Worm (Caenorhabditis elegans) whole organism, L2 larva: ENCODE measurements around the gene srpa-72.

Experiments
- F13H6.1 ChIP-seq: sonication (generic microtip); optimal IDR thresholded peaks from 2 replicates; lab custom pipeline; 2016; ENCODE audit warnings: missing genetic modification characterization, missing compliant biosample characterization
- R02D3.7 ChIP-seq: fragments of 150-350 bp; optimal IDR thresholded peaks from 2 replicates; lab custom pipeline; 2014; ENCODE audit warnings: missing biosample characterization, missing genetic modification characterization
- blmp-1 ChIP-seq: sonication (generic microtip); optimal IDR thresholded peaks from 2 replicates; lab custom pipeline; 2017; ENCODE audit warnings: missing genetic modification characterization, mild to moderate bottlenecking, missing compliant biosample characterization, antibody characterized with exemption, moderate library complexity; ENCODE audit not compliant: insufficient read depth
- ceh-16 ChIP-seq: fragments of 150-350 bp; optimal IDR thresholded peaks from 2 replicates; lab custom pipeline; 2014; ENCODE audit warnings: missing biosample characterization, missing genetic modification characterization
- ceh-82 ChIP-seq: fragments of 150-350 bp; optimal IDR thresholded peaks from 2 replicates; lab custom pipeline; 2014; ENCODE audit warnings: missing biosample characterization, missing genetic modification characterization
- gmeb-1 ChIP-seq: fragments of 150-350 bp; optimal IDR thresholded peaks from 2 replicates; lab custom pipeline; 2014; ENCODE audit warnings: missing biosample characterization, missing genetic modification characterization
- lsy-2 ChIP-seq, 2 experiments: fragments of 150-350 bp in 1 of 2; sonication (generic microtip) in 1 of 2; optimal IDR thresholded peaks; 2 replicates each; lab custom pipeline; 2014 to 2017; ENCODE audit warnings: missing biosample characterization in 2 of 2, missing genetic modification characterization in 2 of 2
- mab-5 ChIP-seq: fragments of 150-350 bp; optimal IDR thresholded peaks from 2 replicates; lab custom pipeline; 2014; ENCODE audit warnings: missing biosample characterization, missing genetic modification characterization
- nhr-11 ChIP-seq: fragments of 150-350 bp; optimal IDR thresholded peaks from 2 replicates; lab custom pipeline; 2014; ENCODE audit warnings: missing biosample characterization, missing genetic modification characterization
- nhr-129 ChIP-seq: fragments of 150-350 bp; optimal IDR thresholded peaks from 2 replicates; lab custom pipeline; 2014; ENCODE audit warnings: missing biosample characterization, missing genetic modification characterization
- nhr-237 ChIP-seq: fragments of 150-350 bp; optimal IDR thresholded peaks from 2 replicates; lab custom pipeline; 2014; ENCODE audit warnings: missing biosample characterization, missing genetic modification characterization
- nhr-77 ChIP-seq: fragments of 150-350 bp; optimal IDR thresholded peaks from 2 replicates; lab custom pipeline; 2014; ENCODE audit warnings: missing biosample characterization, missing genetic modification characterization
- snpc-4 ChIP-seq: fragments of 150-350 bp; optimal IDR thresholded peaks from 2 replicates; lab custom pipeline; 2014; ENCODE audit warnings: missing biosample characterization, missing genetic modification characterization
- unc-39 ChIP-seq: fragments of 150-350 bp; optimal IDR thresholded peaks from 2 replicates; lab custom pipeline; 2014; ENCODE audit warnings: missing biosample characterization, missing genetic modification characterization

- TF ChIP-seq nhr-11 (tag; lab: Kevin White, UChicago) (no peak), snpc-4 (tag; lab: Kevin White, UChicago) (no peak), mab-5 (tag; lab: Kevin White, UChicago) (no peak), nhr-77 (tag; lab: Kevin White, UChicago) (no peak), nhr-129 (tag; lab: Kevin White, UChicago) (no peak), ceh-16 (tag; lab: Kevin White, UChicago) (no peak), F13H6.1 (no peak), blmp-1 (tag; lab: Kevin White, UChicago) (no peak), R02D3.7 (tag; lab: Kevin White, UChicago) (no peak), gmeb-1 (no peak), ceh-82 (tag; lab: Kevin White, UChicago) (no peak), unc-39 (tag; lab: Kevin White, UChicago) (no peak), nhr-237 (tag; lab: Kevin White, UChicago) (no peak), lsy-2 (tag; optimal IDR thresholded peaks at IDR 0.05; lab: Kevin White, UChicago) (no peak)
These were observed 12.4 kb upstream of the srpa-72 start, which contains the start of gene fbxb-111 for ce11 chrII:2774904-2775303.
